Fruit fly (Drosophila melanogaster): ENCODE measurements around the gene CG5282.

Gene CG5282

DNA sequence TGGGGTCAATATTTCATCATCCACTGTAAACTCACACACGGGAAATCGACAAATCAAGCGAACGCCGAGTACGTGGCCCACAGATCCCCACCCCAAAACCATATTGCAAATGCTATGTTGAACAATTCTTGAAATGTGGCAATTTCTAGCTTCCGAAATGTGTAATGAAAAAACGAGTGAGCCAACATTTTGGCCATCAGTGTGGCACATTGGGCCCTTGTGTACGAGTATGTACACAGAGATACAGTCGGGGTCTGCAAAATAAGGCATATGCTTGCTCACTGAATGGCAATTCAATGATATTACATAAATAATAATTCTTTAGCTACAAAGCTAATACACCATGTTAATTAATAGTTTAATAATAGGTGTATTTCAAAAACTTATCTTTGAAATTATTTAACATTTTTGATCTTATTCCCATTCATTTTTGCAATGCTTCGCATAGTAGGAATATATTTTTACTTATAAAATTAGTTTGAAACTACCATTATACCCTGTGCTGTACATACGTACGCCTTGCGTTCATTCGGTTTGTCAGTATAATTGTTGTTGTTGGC is 26.2 kb downstream of the CG5282 start (continued):
- peak; percentile 66; the same call in 1 of the 2 replicates for TF ChIP-seq Adf1 (GFP tag; IDR thresholded peaks at IDR 0.05)
- TF ChIP-seq Mad (GFP tag; optimal IDR thresholded peaks at IDR 0.05), result peak; percentile 82
- peak; percentile 57 for TF ChIP-seq en (GFP tag; optimal IDR thresholded peaks at IDR 0.05)
- TF ChIP-seq CG16779 (GFP tag; IDR thresholded peaks at IDR 0.05), result peak; percentile 66
- TF ChIP-seq Hmx (GFP tag; optimal IDR thresholded peaks at IDR 0.05), result peak; percentile 54
- TF ChIP-seq CG32767 (GFP tag; IDR thresholded peaks at IDR 0.05), result peak; percentile 77
- TF ChIP-seq CG13894 (tag; optimal IDR thresholded peaks at IDR 0.05), result peak; percentile 79
- peak; percentile 75 for TF ChIP-seq ems (GFP tag; optimal IDR thresholded peaks at IDR 0.05)
- TF ChIP-seq CG2712 (tag; optimal IDR thresholded peaks at IDR 0.05), result peak; percentile 90
- peak in 1 of 2 experiments; percentile 59 for TF ChIP-seq Hr78 (GFP tag; optimal IDR thresholded peaks at IDR 0.05)
- TF ChIP-seq Sox102F (GFP tag; optimal IDR thresholded peaks at IDR 0.05), result peak; percentile 92

DNA sequence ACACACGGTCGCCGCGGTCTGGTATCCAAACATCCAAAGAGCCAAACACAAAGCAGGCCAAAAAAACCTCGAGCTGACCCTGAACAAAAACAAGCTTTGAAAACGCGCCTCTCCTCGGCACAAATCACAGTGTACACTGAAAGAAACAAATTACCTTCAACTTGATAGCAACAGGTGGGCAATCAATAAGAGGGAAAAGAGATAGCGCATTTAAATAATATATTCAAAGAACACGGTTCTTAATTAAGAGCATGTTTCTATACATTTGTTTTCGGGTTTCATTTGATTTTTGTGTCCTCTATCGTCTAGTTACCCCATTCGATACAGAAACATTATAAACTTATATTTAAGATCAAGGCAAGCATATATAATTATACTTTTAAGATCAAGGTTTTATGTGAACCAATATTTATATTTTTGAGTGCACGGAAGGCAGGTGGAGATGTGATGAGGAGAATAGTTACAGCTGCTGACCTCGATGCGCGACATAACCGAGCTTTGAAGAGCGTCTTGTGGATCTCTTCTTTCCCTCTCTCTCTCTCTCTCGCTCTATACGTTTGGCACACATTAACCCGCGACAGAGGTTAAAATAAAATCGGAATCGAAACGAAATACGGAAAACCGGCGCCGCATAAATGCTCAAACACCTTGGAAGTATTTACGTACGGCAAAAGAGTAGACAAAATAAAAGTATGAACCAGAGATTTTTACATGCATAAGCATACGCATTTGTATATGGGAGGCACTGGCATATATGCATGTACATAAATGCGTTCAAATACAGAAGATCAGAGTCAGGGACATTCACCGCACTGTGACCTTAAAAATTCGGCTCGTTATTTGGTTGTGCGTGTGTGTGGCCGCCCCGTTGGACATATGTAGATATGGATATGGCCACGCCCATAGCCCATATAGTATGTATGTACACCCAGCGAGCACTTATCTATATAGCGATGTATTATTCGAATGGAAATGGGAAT is 27.3 kb downstream of the CG5282 start:
- TF ChIP-seq CG32772 (GFP tag; IDR thresholded peaks at IDR 0.05) (peak; percentile 23; the same call in 1 of the 2 replicates), jumu (GFP tag; optimal IDR thresholded peaks at IDR 0.05) (peak; percentile 63), fd102C (GFP tag; optimal IDR thresholded peaks at IDR 0.05) (no peak), zen2 (GFP tag; IDR thresholded peaks at IDR 0.05; ENCODE audit: partially characterized antibody) (no peak), ci (GFP tag; IDR thresholded peaks at IDR 0.05) (peak; percentile 48; the same call in 2 of the 3 replicates), shn (GFP tag; optimal IDR thresholded peaks at IDR 0.05) (peak; percentile 59), sob (GFP tag; IDR thresholded peaks at IDR 0.05) (peak; percentile 70; the same call in 1 of the 2 replicates), CG8089 (GFP tag; optimal IDR thresholded peaks at IDR 0.05) (peak; percentile 51), Hr78 (GFP tag; optimal IDR thresholded peaks at IDR 0.05) (peak in 1 of 2 experiments; percentile 93), bigmax (GFP tag; optimal IDR thresholded peaks at IDR 0.05) (no peak), ftz-f1 (GFP tag; optimal IDR thresholded peaks at IDR 0.05) (peak; percentile 85), CG3163 (GFP tag; optimal IDR thresholded peaks at IDR 0.05) (peak; percentile 13), E2f1 (GFP tag; IDR thresholded peaks at IDR 0.05) (peak; percentile 78), luna (GFP tag; optimal IDR thresholded peaks at IDR 0.05) (no peak), CG16813 (GFP tag; IDR thresholded peaks at IDR 0.05; ENCODE audit: partially characterized antibody) (no peak), Sox102F (GFP tag; optimal IDR thresholded peaks at IDR 0.05) (peak; percentile 91), salm (tag; optimal IDR thresholded peaks at IDR 0.05) (peak; percentile 77), ttk (GFP tag; IDR thresholded peaks at IDR 0.05) (peak; percentile 75), CG7963 (GFP tag; IDR thresholded peaks at IDR 0.05; ENCODE audit: partially characterized antibody) (no peak), ewg (GFP tag; optimal IDR thresholded peaks at IDR 0.05) (peak; percentile 71), HLH54F (GFP tag; optimal IDR thresholded peaks at IDR 0.05) (peak; percentile 65), CG4328 (GFP tag; optimal IDR thresholded peaks at IDR 0.05) (peak; percentile 67), pros (GFP tag; optimal IDR thresholded peaks at IDR 0.05) (no peak), Asciz (GFP tag; optimal IDR thresholded peaks at IDR 0.05) (peak; percentile 89), CG13775 (GFP tag; optimal IDR thresholded peaks at IDR 0.05) (peak; percentile 80), mam (GFP tag; optimal IDR thresholded peaks at IDR 0.05) (peak; percentile 77), CG4282 (GFP tag; optimal IDR thresholded peaks at IDR 0.05) (no peak), CG3281 (GFP tag; optimal IDR thresholded peaks at IDR 0.05) (peak; percentile 89), CG6765 (GFP tag; optimal IDR thresholded peaks at IDR 0.05) (peak; percentile 78), Ssrp (tag; optimal IDR thresholded peaks at IDR 0.05) (peak; percentile 86), CG1529 (GFP tag; optimal IDR thresholded peaks at IDR 0.05) (peak; percentile 86), CG13624 (GFP tag; optimal IDR thresholded peaks at IDR 0.05) (peak; percentile 75), Gsc (GFP tag; IDR thresholded peaks at IDR 0.05) (no peak), CG32532 (GFP tag; IDR thresholded peaks at IDR 0.05) (peak; percentile 77), CTCF (GFP tag; optimal IDR thresholded peaks at IDR 0.05) (peak; percentile 41), ash1 (GFP tag; optimal IDR thresholded peaks at IDR 0.05) (no peak), tin (GFP tag; optimal IDR thresholded peaks at IDR 0.05) (peak; percentile 80), CG17361 (GFP tag; IDR thresholded peaks at IDR 0.05) (peak; percentile 93)

Measured in whole organism, embryonic.